Worm (Caenorhabditis elegans) whole organism, young adult: ENCODE results near the gene C16A3.6.
A peak's percentile ranks its signal among the peaks of the same experiment; 100 is the strongest.

Experiments
- B0261.1 ChIP-seq: sonication (generic microtip); optimal IDR thresholded peaks from 2 replicates; lab custom pipeline; 2016; ENCODE audit warnings: mild to moderate bottlenecking, missing genetic modification characterization, moderate library complexity, missing compliant biosample characterization
- C06A6.2 ChIP-seq: fragments of 200-800 bp; sonication (Bioruptor generic); conservative IDR thresholded peaks from 2 replicates; pipeline ENCODE4 v1.3.6; 2022; ENCODE audit warnings: missing genetic modification characterization, missing compliant biosample characterization
- D2030.7 ChIP-seq: fragments of 200-800 bp; sonication (Bioruptor generic); IDR thresholded peaks from 2 replicates; pipeline ENCODE4 v1.3.6; 2022; ENCODE audit warnings: missing genetic modification reagents, missing genetic modification characterization, missing compliant biosample characterization
- F10E7.11 ChIP-seq: sonication (generic microtip); optimal IDR thresholded peaks from 2 replicates; lab custom pipeline; 2017; ENCODE audit warnings: mild to moderate bottlenecking, missing genetic modification characterization, moderate library complexity, missing compliant biosample characterization
- F22D6.2 ChIP-seq: sonication (generic microtip); optimal IDR thresholded peaks from 2 replicates; lab custom pipeline; 2016; ENCODE audit warnings: mild to moderate bottlenecking, missing genetic modification characterization, missing compliant biosample characterization
- F23B12.7 ChIP-seq: sonication (generic microtip); optimal IDR thresholded peaks from 2 replicates; lab custom pipeline; 2017; ENCODE audit warnings: missing genetic modification characterization, mild to moderate bottlenecking, missing compliant biosample characterization, antibody characterized with exemption, moderate library complexity; ENCODE audit not compliant: insufficient read depth
- F37B4.10 ChIP-seq: fragments of 200-800 bp; sonication (Bioruptor generic); IDR thresholded peaks from 2 replicates; pipeline ENCODE4 v1.3.6; 2022; ENCODE audit warnings: missing genetic modification characterization, missing compliant biosample characterization
- F49E8.2 ChIP-seq: sonication (generic microtip); optimal IDR thresholded peaks from 3 replicates; lab custom pipeline; 2017; ENCODE audit warnings: missing genetic modification characterization, mild to moderate bottlenecking, missing compliant biosample characterization, antibody characterized with exemption, moderate library complexity; ENCODE audit not compliant: insufficient read depth
- F55B11.4 ChIP-seq: sonication (generic microtip); optimal IDR thresholded peaks from 2 replicates; lab custom pipeline; 2016; ENCODE audit warnings: missing compliant biosample characterization, missing genetic modification characterization, borderline replicate concordance; ENCODE audit not compliant: insufficient read depth
- F57C9.4 ChIP-seq: sonication (generic microtip); optimal IDR thresholded peaks from 2 replicates; lab custom pipeline; 2017; ENCODE audit warnings: mild to moderate bottlenecking, missing genetic modification characterization, missing compliant biosample characterization
- K11D2.4 ChIP-seq: fragments of 200-800 bp; sonication (Bioruptor generic); IDR thresholded peaks from 2 replicates; pipeline ENCODE4 v1.3.6; 2022; ENCODE audit warnings: missing genetic modification reagents, missing genetic modification characterization, missing compliant biosample characterization
- K12H6.12 ChIP-seq: fragments of 200-800 bp; sonication (Bioruptor generic); optimal IDR thresholded peaks from 2 replicates; lab custom pipeline; 2018; ENCODE audit warnings: mild to moderate bottlenecking, missing genetic modification characterization, missing compliant biosample characterization
- Y53F4B.3 ChIP-seq: fragments of 200-800 bp; sonication (Bioruptor generic); IDR thresholded peaks from 2 replicates; pipeline ENCODE4 v1.3.6; 2022; ENCODE audit warnings: missing genetic modification reagents, missing genetic modification characterization, missing compliant biosample characterization
- Y95B8A.8 ChIP-seq: fragments of 200-800 bp; sonication (Bioruptor generic); IDR thresholded peaks from 2 replicates; pipeline ENCODE4 v1.3.6; 2022; ENCODE audit warnings: missing genetic modification reagents, missing genetic modification characterization, missing compliant biosample characterization
- akir-1 ChIP-seq: fragments of 200-800 bp; sonication (Bioruptor generic); optimal IDR thresholded peaks from 2 replicates; lab custom pipeline; 2018; ENCODE audit warnings: mild to moderate bottlenecking, missing genetic modification characterization, moderate library complexity, missing compliant biosample characterization
- attf-3 ChIP-seq: fragments of 200-800 bp; sonication (Bioruptor generic); conservative IDR thresholded peaks from 2 replicates; pipeline ENCODE4 v1.3.6; 2022; ENCODE audit warnings: missing genetic modification reagents, missing genetic modification characterization, missing compliant biosample characterization
- bed-2 ChIP-seq: fragments of 200-800 bp; sonication (Bioruptor generic); IDR thresholded peaks from 2 replicates; pipeline ENCODE4 v1.3.6; 2022; ENCODE audit warnings: missing genetic modification reagents, missing genetic modification characterization, missing compliant biosample characterization
- ceh-100 ChIP-seq: fragments of 200-800 bp; sonication (Bioruptor generic); IDR thresholded peaks from 2 replicates; pipeline ENCODE4 v1.3.6; 2022; ENCODE audit warnings: missing genetic modification reagents, missing genetic modification characterization, missing compliant biosample characterization
- ceh-91 ChIP-seq: fragments of 200-800 bp; sonication (Bioruptor generic); IDR thresholded peaks from 2 replicates; pipeline ENCODE4 v1.3.6; 2022; ENCODE audit warnings: missing genetic modification reagents, missing genetic modification characterization, missing compliant biosample characterization
- die-1 ChIP-seq: sonication (generic microtip); optimal IDR thresholded peaks from 2 replicates; lab custom pipeline; 2016; ENCODE audit warnings: missing genotype, mild to moderate bottlenecking, missing genetic modification characterization, missing compliant biosample characterization
- dpff-1 ChIP-seq: sonication (generic microtip); optimal IDR thresholded peaks from 2 replicates; lab custom pipeline; 2017; ENCODE audit warnings: mild to moderate bottlenecking, missing genetic modification characterization, missing compliant biosample characterization
- efl-1 ChIP-seq: fragments of 150-350 bp; optimal IDR thresholded peaks from 2 replicates; lab custom pipeline; 2014; ENCODE audit warnings: missing biosample characterization, missing genetic modification reagents, missing genetic modification characterization
- gei-17 ChIP-seq: fragments of 200-800 bp; sonication (Bioruptor generic); optimal IDR thresholded peaks from 2 replicates; lab custom pipeline; 2018; ENCODE audit warnings: mild to moderate bottlenecking, missing genetic modification characterization, missing compliant biosample characterization
- hrde-1 ChIP-seq: sonication (generic microtip); optimal IDR thresholded peaks from 2 replicates; lab custom pipeline; 2016; ENCODE audit warnings: missing genetic modification characterization, mild to moderate bottlenecking, missing compliant biosample characterization, moderate library complexity, missing genotype, missing genetic modification reagents, borderline replicate concordance
- let-607 ChIP-seq, 2 experiments: fragments of 200-800 bp in 1 of 2; sonication (Bioruptor generic) in 1 of 2; sonication (generic microtip) in 1 of 2; optimal IDR thresholded peaks; 2 replicates each; lab custom pipeline; 2016 to 2018; ENCODE audit warnings: mild to moderate bottlenecking in 2 of 2, missing compliant biosample characterization in 2 of 2, missing genetic modification characterization in 2 of 2, moderate library complexity in 2 of 2, missing genotype in 1 of 2
- lsl-1 ChIP-seq: fragments of 200-800 bp; sonication (Bioruptor generic); optimal IDR thresholded peaks from 2 replicates; lab custom pipeline; 2018; ENCODE audit warnings: mild to moderate bottlenecking, missing genetic modification characterization, moderate library complexity, missing compliant biosample characterization
- lsy-27 ChIP-seq: sonication (generic microtip); optimal IDR thresholded peaks from 2 replicates; lab custom pipeline; 2017; ENCODE audit warnings: missing genetic modification characterization, mild to moderate bottlenecking, missing compliant biosample characterization, antibody characterized with exemption, missing genotype, borderline replicate concordance; ENCODE audit not compliant: insufficient read depth
- madf-3 ChIP-seq: fragments of 200-800 bp; sonication (Bioruptor generic); IDR thresholded peaks from 2 replicates; pipeline ENCODE4 v1.3.6; 2022; ENCODE audit warnings: missing genetic modification reagents, missing genetic modification characterization, missing compliant biosample characterization
- madf-6 ChIP-seq: fragments of 200-800 bp; sonication (Bioruptor generic); IDR thresholded peaks from 2 replicates; pipeline ENCODE4 v1.3.6; 2022; ENCODE audit warnings: missing genetic modification reagents, missing genetic modification characterization, missing compliant biosample characterization
- mcd-1 ChIP-seq: fragments of 200-800 bp; sonication (Bioruptor generic); IDR thresholded peaks from 2 replicates; pipeline ENCODE4 v1.3.6; 2022; ENCODE audit warnings: missing genetic modification reagents, missing genetic modification characterization, missing compliant biosample characterization
- nfya-2 ChIP-seq: fragments of 200-800 bp; sonication (Bioruptor generic); IDR thresholded peaks from 2 replicates; pipeline ENCODE4 v1.3.6; 2022; ENCODE audit warnings: missing genetic modification reagents, missing genetic modification characterization, missing compliant biosample characterization
- nhr-27 ChIP-seq: fragments of 200-800 bp; sonication (Bioruptor generic); optimal IDR thresholded peaks from 2 replicates; lab custom pipeline; 2018; ENCODE audit warnings: mild to moderate bottlenecking, missing genetic modification characterization, moderate library complexity, missing compliant biosample characterization
- pbrm-1 ChIP-seq: fragments of 200-800 bp; sonication (Bioruptor generic); IDR thresholded peaks from 2 replicates; pipeline ENCODE4 v1.3.6; 2022; ENCODE audit warnings: missing genetic modification reagents, missing genetic modification characterization, missing compliant biosample characterization
- pha-4 ChIP-seq: fragments of 150-350 bp; sonication (generic microtip); optimal IDR thresholded peaks from 2 replicates; lab custom pipeline; 2014; ENCODE audit warnings: missing biosample characterization, missing genetic modification reagents, missing genetic modification characterization
- rcor-1 ChIP-seq: fragments of 200-800 bp; sonication (Bioruptor generic); IDR thresholded peaks from 2 replicates; pipeline ENCODE4 v1.3.6; 2022; ENCODE audit warnings: missing genetic modification reagents, missing genetic modification characterization, missing compliant biosample characterization
- sea-2 ChIP-seq: fragments of 200-800 bp; sonication (Bioruptor generic); IDR thresholded peaks from 2 replicates; pipeline ENCODE4 v1.3.6; 2022; ENCODE audit warnings: missing genetic modification characterization, missing compliant biosample characterization
- snpc-1.1 ChIP-seq: sonication (generic microtip); optimal IDR thresholded peaks from 2 replicates; lab custom pipeline; 2017; ENCODE audit warnings: missing genetic modification characterization, mild to moderate bottlenecking, missing compliant biosample characterization, antibody characterized with exemption, moderate library complexity, missing genotype, missing genetic modification reagents; ENCODE audit not compliant: insufficient read depth
- snpc-3.4 ChIP-seq: sonication (generic microtip); optimal IDR thresholded peaks from 2 replicates; lab custom pipeline; 2017; ENCODE audit warnings: missing genetic modification characterization, mild to moderate bottlenecking, missing compliant biosample characterization, antibody characterized with exemption, moderate library complexity, missing genotype, missing genetic modification reagents
- snpc-4 ChIP-seq, 5 experiments: fragments of 150-350 bp in 1 of 5; sonication (generic microtip) in 4 of 5; optimal IDR thresholded peaks; 2 replicates each; lab custom pipeline; 2014 to 2018; ENCODE audit warnings: missing genetic modification characterization in 5 of 5, missing biosample characterization in 3 of 5, antibody characterized with exemption in 2 of 5, mild to moderate bottlenecking in 2 of 5, missing compliant biosample characterization in 2 of 5, missing genotype in 2 of 5, moderate library complexity in 2 of 5, missing genetic modification reagents in 1 of 5
- somi-1 ChIP-seq: fragments of 200-800 bp; sonication (Bioruptor generic); optimal IDR thresholded peaks from 2 replicates; lab custom pipeline; 2018; ENCODE audit warnings: mild to moderate bottlenecking, missing genetic modification characterization, missing compliant biosample characterization
- unc-62 ChIP-seq: fragments of 150-350 bp; optimal IDR thresholded peaks from 2 replicates; lab custom pipeline; 2014; ENCODE audit warnings: missing biosample characterization, missing genetic modification reagents, missing genetic modification characterization
- zfh-2 ChIP-seq: fragments of 200-800 bp; sonication (Bioruptor generic); conservative IDR thresholded peaks from 2 replicates; pipeline ENCODE4 v1.3.6; 2022; ENCODE audit warnings: missing genetic modification reagents, missing genetic modification characterization, missing compliant biosample characterization
- ztf-25 ChIP-seq: fragments of 200-800 bp; sonication (Bioruptor generic); IDR thresholded peaks from 2 replicates; pipeline ENCODE4 v1.3.6; 2022; ENCODE audit warnings: missing genetic modification reagents, missing genetic modification characterization, missing compliant biosample characterization

Gene C16A3.6

DNA sequence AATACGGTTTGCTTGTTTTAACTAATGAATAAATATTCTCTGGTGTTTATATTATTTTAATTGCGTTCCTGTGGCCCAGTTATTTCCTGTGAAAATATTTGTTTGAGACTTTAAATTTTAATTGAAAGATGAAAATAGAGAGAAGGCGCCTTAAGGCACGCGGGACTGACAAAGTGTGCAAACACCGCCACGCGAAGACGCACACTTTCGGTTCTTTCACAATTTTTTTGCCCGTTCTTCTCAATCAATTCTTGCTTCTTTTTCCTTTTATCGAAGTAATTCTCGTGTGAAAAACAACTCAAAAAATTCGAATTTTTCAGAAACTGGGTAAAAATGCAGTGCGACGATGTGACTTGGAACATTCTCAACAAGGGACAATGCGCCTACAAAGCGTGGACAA is at the start of gene C16A3.6 (continued):
- TF ChIP-seq F22D6.2 (tag; lab: Kevin White, UChicago) (no peak), ztf-25 (GFP tag; lab: Robert Waterston, UW) (no peak), ceh-100 (no peak), efl-1 (peak; percentile 39), die-1 (tag; lab: Kevin White, UChicago) (no peak), nhr-27 (tag; lab: Kevin White, UChicago) (no peak), F49E8.2 (tag; lab: Kevin White, UChicago) (no peak), akir-1 (GFP tag; lab: Kevin White, UChicago) (no peak), let-607 (tag; optimal IDR thresholded peaks at IDR 0.05; lab: Kevin White, UChicago) (no peak), madf-3 (GFP tag; lab: Robert Waterston, UW) (no peak), sea-2 (GFP tag; lab: Robert Waterston, UW) (no peak), attf-3 (no peak), pha-4 (tag; lab: Kevin White, UChicago) (no peak), rcor-1 (GFP tag; lab: Robert Waterston, UW) (0 out of 2 replicates have a peak, but pooled peaks have one; percentile 17), D2030.7 (0 out of 2 replicates have a peak, but pooled peaks have one; percentile 19), snpc-1.1 (no peak), K12H6.12 (tag; lab: Kevin White, UChicago) (no peak), bed-2 (GFP tag; lab: Robert Waterston, UW) (no peak), Y95B8A.8 (GFP tag; lab: Robert Waterston, UW) (0 out of 2 replicates have a peak, but pooled peaks have one; percentile 19), nfya-2 (GFP tag; lab: Robert Waterston, UW) (no peak), zfh-2 (no peak), lsy-27 (tag; lab: Kevin White, UChicago) (no peak), lsl-1 (GFP tag; lab: Kevin White, UChicago) (peak; percentile 25), K11D2.4 (GFP tag; lab: Robert Waterston, UW) (no peak), dpff-1 (tag; lab: Kevin White, UChicago) (no peak), ceh-91 (GFP tag; lab: Robert Waterston, UW) (no peak), F23B12.7 (tag; lab: Kevin White, UChicago) (no peak), pbrm-1 (GFP tag; lab: Robert Waterston, UW) (no peak)

DNA sequence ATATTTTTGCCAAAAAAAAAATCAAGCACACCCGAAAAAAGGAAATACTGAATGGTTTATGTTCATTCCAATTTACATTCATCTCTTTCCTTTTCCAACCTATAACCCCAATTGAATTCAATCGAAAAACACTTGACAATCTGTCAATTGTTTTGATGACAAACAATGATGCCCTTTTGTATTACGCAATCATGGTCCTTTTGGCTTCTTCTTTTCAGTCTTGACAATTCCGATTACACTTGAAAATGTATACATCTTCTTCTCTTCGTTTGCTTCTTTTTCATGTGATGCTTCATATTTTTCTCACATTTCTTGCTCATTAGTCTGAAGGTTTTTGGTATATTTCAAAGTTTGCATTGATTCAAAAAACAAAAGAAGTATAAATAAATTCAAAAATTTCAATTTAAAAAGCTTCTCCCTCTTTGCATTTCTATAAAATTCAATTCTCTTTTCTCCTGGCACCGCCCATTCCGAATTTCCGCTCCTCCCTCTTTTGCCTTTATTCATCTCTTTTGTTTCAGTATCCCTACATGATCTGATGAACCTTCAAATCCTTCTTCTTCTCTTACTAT is 47.7 kb upstream of the C16A3.6 start, which contains the start of gene C56G2.4:
TSS of gene C56G2.4 (plus strand) at position 522 of the 572 bp plus-strand sequence.
- TF ChIP-seq K11D2.4 (GFP tag; lab: Robert Waterston, UW) (no peak), C06A6.2 (no peak), D2030.7 (no peak), rcor-1 (GFP tag; lab: Robert Waterston, UW) (no peak), attf-3 (no peak), B0261.1 (tag; lab: Kevin White, UChicago) (no peak), akir-1 (GFP tag; lab: Kevin White, UChicago) (no peak), unc-62 (GFP tag; lab: Kevin White, UChicago) (no peak)

DNA sequence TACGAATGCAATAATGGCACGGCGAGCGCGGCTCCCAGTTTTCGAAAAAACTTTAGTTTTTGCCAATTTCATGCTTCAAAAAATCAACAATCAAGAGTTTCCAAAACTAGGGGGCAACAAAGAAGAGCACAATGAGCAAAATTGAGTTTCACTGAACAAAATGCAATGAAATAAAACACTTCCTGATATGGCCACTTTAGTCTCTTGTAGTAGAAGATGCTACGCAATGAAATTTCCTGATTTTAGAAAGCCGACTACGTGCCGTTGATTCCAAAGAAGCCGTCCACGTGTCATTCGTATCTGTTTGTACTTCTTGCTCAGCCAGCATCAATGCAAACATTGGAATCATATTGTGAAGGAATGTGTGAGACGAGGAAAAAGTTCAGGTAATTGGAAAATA is 44.6 kb upstream of the C16A3.6 start:
- no peak for TF ChIP-seq attf-3
- no peak for TF ChIP-seq madf-6 (GFP tag; lab: Robert Waterston, UW)
- TF ChIP-seq F55B11.4 (tag; lab: Kevin White, UChicago): no peak
- TF ChIP-seq F57C9.4 (tag; lab: Kevin White, UChicago): no peak
- no peak for TF ChIP-seq gei-17 (GFP tag; lab: Kevin White, UChicago)
- no peak for TF ChIP-seq snpc-3.4
- TF ChIP-seq Y53F4B.3 (GFP tag; lab: Robert Waterston, UW): no peak
- no peak for TF ChIP-seq snpc-1.1
- TF ChIP-seq snpc-4 (GFP tag; optimal IDR thresholded peaks at IDR 0.05; lab: Kevin White, UChicago): no peak
- no peak for TF ChIP-seq snpc-4 (tag; optimal IDR thresholded peaks at IDR 0.05; lab: Kevin White, UChicago)
- TF ChIP-seq F10E7.11 (tag; lab: Kevin White, UChicago): no peak
- TF ChIP-seq F37B4.10 (GFP tag; lab: Robert Waterston, UW): no peak
- TF ChIP-seq mcd-1: no peak
- TF ChIP-seq efl-1: no peak
- TF ChIP-seq hrde-1 (tag; lab: Kevin White, UChicago): no peak
- TF ChIP-seq B0261.1 (tag; lab: Kevin White, UChicago): no peak
- TF ChIP-seq somi-1: no peak
- TF ChIP-seq, all 124 proteins: peak for 0
